Fruit fly (Drosophila melanogaster): ENCODE results near the gene mamo.

The mamo gene

dm6 chrX:13815526-13816173 lies 174.7 kb downstream of the mamo start (continued):
- peak; percentile 43 for TF ChIP-seq sqz (GFP tag; optimal IDR thresholded peaks at IDR 0.05)
- TF ChIP-seq insv (GFP tag; optimal IDR thresholded peaks at IDR 0.05), result no peak
- TF ChIP-seq btn (GFP tag; optimal IDR thresholded peaks at IDR 0.05), result no peak
- no peak for TF ChIP-seq schlank (tag; optimal IDR thresholded peaks at IDR 0.05)
- TF ChIP-seq en (GFP tag; optimal IDR thresholded peaks at IDR 0.05), result no peak
- peak; percentile 8 for TF ChIP-seq CG3163 (GFP tag; optimal IDR thresholded peaks at IDR 0.05)
- no peak for TF ChIP-seq CG4617 (GFP tag; optimal IDR thresholded peaks at IDR 0.05; ENCODE audit: borderline replicate concordance)
- TF ChIP-seq otp (GFP tag; IDR thresholded peaks at IDR 0.05), result 0 out of 3 replicates have a peak, but pooled peaks have one; percentile 8
- no peak for TF ChIP-seq Kr (GFP tag; optimal IDR thresholded peaks at IDR 0.05)
- TF ChIP-seq CG11456 (GFP tag; IDR thresholded peaks at IDR 0.05), result peak; percentile 34; the same call in 1 of the 3 replicates
- no peak for TF ChIP-seq NC2β (GFP tag; optimal IDR thresholded peaks at IDR 0.05)
- no peak for TF ChIP-seq unc-4 (GFP tag; IDR thresholded peaks at IDR 0.05; ENCODE audit: partially characterized antibody)
- TF ChIP-seq Dip2 (GFP tag; IDR thresholded peaks at IDR 0.05), result no peak
- TF ChIP-seq al (GFP tag; IDR thresholded peaks at IDR 0.05), result peak; percentile 28; the same call in 1 of the 2 replicates
- no peak for TF ChIP-seq CG8478 (optimal IDR thresholded peaks at IDR 0.05)
- no peak for TF ChIP-seq nerfin-2 (GFP tag; IDR thresholded peaks at IDR 0.05; ENCODE audit: partially characterized antibody)
- TF ChIP-seq HmgD (GFP tag; optimal IDR thresholded peaks at IDR 0.05), result no peak
- TF ChIP-seq caup (GFP tag; optimal IDR thresholded peaks at IDR 0.05; ENCODE audit: severe bottlenecking), result peak; percentile 26
- no peak for TF ChIP-seq HLHmδ (GFP tag; optimal IDR thresholded peaks at IDR 0.05)
- TF ChIP-seq CG12104 (GFP tag; optimal IDR thresholded peaks at IDR 0.05), result no peak
- no peak for TF ChIP-seq Ravus (GFP tag; IDR thresholded peaks at IDR 0.05)
- peak; percentile 97 for TF ChIP-seq Ets65A (GFP tag)
- no peak for TF ChIP-seq CG11247 (GFP tag; IDR thresholded peaks at IDR 0.05)
- TF ChIP-seq dpn (GFP tag; optimal IDR thresholded peaks at IDR 0.05), result peak; percentile 55 to 70
- TF ChIP-seq ERR (GFP tag; optimal IDR thresholded peaks at IDR 0.05), result peak; percentile 47
- TF ChIP-seq CG10565 (GFP tag; optimal IDR thresholded peaks at IDR 0.05), result no peak
- no peak for TF ChIP-seq CG34224 (GFP tag; IDR thresholded peaks at IDR 0.05; ENCODE audit: partially characterized antibody)
- TF ChIP-seq phol (tag; optimal IDR thresholded peaks at IDR 0.05), result peak; percentile 71
- TF ChIP-seq wor (GFP tag; IDR thresholded peaks at IDR 0.05), result no peak
- no peak for TF ChIP-seq pita (GFP tag; optimal IDR thresholded peaks at IDR 0.05)
- peak; percentile 67; the same call in 2 of the 3 replicates for TF ChIP-seq tgo (GFP tag; IDR thresholded peaks at IDR 0.05)
- TF ChIP-seq Side (GFP tag; optimal IDR thresholded peaks at IDR 0.05), result peak; percentile 40
- TF ChIP-seq Hey (tag; optimal IDR thresholded peaks at IDR 0.05), result no peak
- peak; percentile 32; the same call in 1 of the 2 replicates for TF ChIP-seq onecut (GFP tag; IDR thresholded peaks at IDR 0.05)
- TF ChIP-seq pho (GFP tag; optimal IDR thresholded peaks at IDR 0.05), result no peak
- TF ChIP-seq E2f2 (GFP tag; IDR thresholded peaks at IDR 0.05), result 0 out of 2 replicates have a peak, but pooled peaks have one; percentile 17
- TF ChIP-seq CkIIα-i1 (GFP tag; IDR thresholded peaks at IDR 0.05), result no peak
- no peak for TF ChIP-seq Trl (optimal IDR thresholded peaks at IDR 0.05)
- TF ChIP-seq Trl (GFP tag; optimal IDR thresholded peaks at IDR 0.05), result peak; percentile 44
- TF ChIP-seq HHEX (GFP tag; optimal IDR thresholded peaks at IDR 0.05), result peak; percentile 32
- no peak for TF ChIP-seq CG7271 (tag; optimal IDR thresholded peaks at IDR 0.05)
- TF ChIP-seq Mes4 (GFP tag; optimal IDR thresholded peaks at IDR 0.05), result peak; percentile 18
- TF ChIP-seq slbo (GFP tag; IDR thresholded peaks at IDR 0.05), result peak; percentile 43
- no peak for TF ChIP-seq abd-A (tag; optimal IDR thresholded peaks at IDR 0.05)
- peak; percentile 80 for TF ChIP-seq CG7839 (tag; optimal IDR thresholded peaks at IDR 0.05)
- TF ChIP-seq CG13296 (GFP tag; optimal IDR thresholded peaks at IDR 0.05), result peak; percentile 53
- peak; percentile 59 for TF ChIP-seq PHDP (tag; optimal IDR thresholded peaks at IDR 0.05)
- peak; percentile 30 for TF ChIP-seq CG16815 (GFP tag; optimal IDR thresholded peaks at IDR 0.05)
- no peak for TF ChIP-seq MESR4 (GFP tag; optimal IDR thresholded peaks at IDR 0.05)
- TF ChIP-seq fd64A (GFP tag; optimal IDR thresholded peaks at IDR 0.05), result no peak
- TF ChIP-seq CG5245 (GFP tag; optimal IDR thresholded peaks at IDR 0.05), result peak; percentile 40

Data from whole organism, embryonic.